Worm (Caenorhabditis elegans) whole organism, L2 larva: ENCODE data around the gene npr-28.

ENCODE experiments used
- ama-1 ChIP-seq: fragments of 150-350 bp; optimal IDR thresholded peaks from 2 replicates; lab custom pipeline; 2018; ENCODE audit warnings: inconsistent platforms
- lin-13 ChIP-seq: fragments of 150-350 bp; optimal IDR thresholded peaks from 2 replicates; lab custom pipeline; 2014; ENCODE audit warnings: missing biosample characterization, missing genetic modification reagents, missing genetic modification characterization
- lin-39 ChIP-seq: fragments of 150-350 bp; optimal IDR thresholded peaks from 2 replicates; lab custom pipeline; 2014; ENCODE audit warnings: missing biosample characterization, missing genetic modification reagents, missing genetic modification characterization
- mab-5 ChIP-seq: fragments of 150-350 bp; optimal IDR thresholded peaks from 2 replicates; lab custom pipeline; 2014; ENCODE audit warnings: missing biosample characterization, missing genetic modification characterization
- nhr-11 ChIP-seq: fragments of 150-350 bp; optimal IDR thresholded peaks from 2 replicates; lab custom pipeline; 2014; ENCODE audit warnings: missing biosample characterization, missing genetic modification characterization
- skn-1 ChIP-seq: sonication (generic microtip); optimal IDR thresholded peaks from 2 replicates; lab custom pipeline; 2017; ENCODE audit warnings: missing biosample characterization, missing genetic modification characterization
- unc-55 ChIP-seq: fragments of 150-350 bp; sonication (generic microtip); optimal IDR thresholded peaks from 3 replicates; lab custom pipeline; 2014; ENCODE audit warnings: missing biosample characterization, missing genetic modification reagents, missing genetic modification characterization
- ztf-1 ChIP-seq: fragments of 200-800 bp; sonication (Bioruptor generic); conservative IDR thresholded peaks from 2 replicates; pipeline ENCODE4 v1.3.6; 2022; ENCODE audit warnings: missing genetic modification characterization, missing compliant biosample characterization

- TF ChIP-seq lin-13 (GFP tag; lab: Kevin White, UChicago) = no peak
- no peak for TF ChIP-seq mab-5 (tag; lab: Kevin White, UChicago)
- TF ChIP-seq lin-39 = no peak
- no peak for TF ChIP-seq ztf-1
- no peak for TF ChIP-seq ama-1
- TF ChIP-seq nhr-11 = no peak
- no peak for TF ChIP-seq skn-1 (tag; lab: Kevin White, UChicago)
- TF ChIP-seq unc-55 (GFP tag; lab: Kevin White, UChicago) = peak; percentile 11
Measured at ce11 chrX:8310747-8311146, 40.1 kb downstream of the npr-28 start.
